In genomic region chrX:9118741-9119140, ce11 we compare ENCODE assay signal across 6 worm cellular contexts.
TF ChIP-seq lines count a peak whose summit lies in the region.
"Not testable (repeated sequence)": the region's sequence is repeated elsewhere in the genome, so short reads cannot be mapped to it uniquely, and the experiment has no call there.

No protein-coding gene starts in this region.

TF ChIP-seq in whole organism, L1 larva, 84 proteins besides CTCF, POLR2A, EP300 and RAD21:
- TF ChIP-seq lin-14 (GFP tag; optimal IDR thresholded peaks at IDR 0.05; lab: Kevin White, UChicago) = peak; percentile 13
- TF ChIP-seq efl-1 (optimal IDR thresholded peaks at IDR 0.05; lab: Kevin White, UChicago) = peak; percentile 32 to 46
- peak in 1 of 2 experiments; percentile 92 for TF ChIP-seq efl-1 (GFP tag; optimal IDR thresholded peaks at IDR 0.05 in 1 of 2; lab: Kevin White, UChicago)
- peak; percentile 23; the same call in 1 of the 2 replicates for TF ChIP-seq nhr-19 (GFP tag; conservative IDR thresholded peaks at IDR 0.05; lab: Robert Waterston, UW)
- peak; percentile 84 for TF ChIP-seq nhr-85 (tag; lab: Kevin White, UChicago)
TF ChIP-seq in whole organism, L1 larva: peak in this region for 4; not testable (repeated sequence) for 80.

TF ChIP-seq in whole organism, L2 larva, 48 proteins besides CTCF, POLR2A, EP300 and RAD21:
- peak; percentile 7 for TF ChIP-seq C34F6.9 (tag; optimal IDR thresholded peaks at IDR 0.05; lab: Kevin White, UChicago)
- peak; percentile 47 for TF ChIP-seq nhr-25 (tag; optimal IDR thresholded peaks at IDR 0.05; lab: Kevin White, UChicago)

TF ChIP-seq in whole organism, L3 larva, 47 proteins besides CTCF, POLR2A, EP300 and RAD21:
- peak; percentile 22 for TF ChIP-seq nhr-25 (tag; optimal IDR thresholded peaks at IDR 0.05; lab: Kevin White, UChicago)
TF ChIP-seq in whole organism, L3 larva: peak in this region for 1; not testable (repeated sequence) for 46.

TF ChIP-seq in whole organism, L4 larva, 104 proteins besides CTCF, POLR2A, EP300 and RAD21:
- TF ChIP-seq unc-62 (GFP tag; optimal IDR thresholded peaks at IDR 0.05 in 1 of 2; lab: Kevin White, UChicago) = peak in 1 of 2 experiments; percentile 39
- not testable (repeated sequence) for TF ChIP-seq unc-62 (tag; optimal IDR thresholded peaks at IDR 0.05; lab: Kevin White, UChicago)
- TF ChIP-seq set-16 (GFP tag; IDR thresholded peaks at IDR 0.05; lab: Robert Waterston, UW) = peak; percentile 84

TF ChIP-seq in whole organism, mixed stage, embryonic, 35 proteins besides CTCF, POLR2A, EP300 and RAD21:
- TF ChIP-seq sptf-1 (tag; optimal IDR thresholded peaks at IDR 0.05; lab: Kevin White, UChicago) = peak; percentile 32
- peak; percentile 56 for TF ChIP-seq elt-1 (tag; optimal IDR thresholded peaks at IDR 0.05; lab: Kevin White, UChicago; ENCODE audit: borderline replicate concordance, insufficient read depth)
- TF ChIP-seq mls-2 (tag; optimal IDR thresholded peaks at IDR 0.05; lab: Kevin White, UChicago) = peak; percentile 5

TF ChIP-seq in whole organism, young adult, 124 proteins besides CTCF, POLR2A, EP300 and RAD21:
- TF ChIP-seq ztf-26 (tag; optimal IDR thresholded peaks at IDR 0.05; lab: Kevin White, UChicago) = peak; percentile 8
- peak; percentile 11; the same call in 1 of the 2 replicates for TF ChIP-seq hmg-1.2 (GFP tag; IDR thresholded peaks at IDR 0.05; lab: Robert Waterston, UW)
- peak; percentile 62 for TF ChIP-seq egrh-3 (GFP tag; IDR thresholded peaks at IDR 0.05; lab: Robert Waterston, UW)
